Fruit fly (Drosophila melanogaster) whole organism, embryonic: ENCODE measurements around the gene Sce.

Source experiments
- B-H1 ChIP-seq: fragments of 200-800 bp; sonication (Bioruptor generic); IDR thresholded peaks from 3 replicates; pipeline ENCODE4 v1.3.6; 2022; ENCODE audit warnings: missing biosample characterization, missing genetic modification characterization
- CG11398 ChIP-seq: fragments of 200-800 bp; sonication (Bioruptor generic); optimal IDR thresholded peaks from 2 replicates; lab custom pipeline; 2016; ENCODE audit warnings: missing biosample characterization, missing genetic modification characterization
- Dek ChIP-seq: fragments of 200-800 bp; sonication (Bioruptor generic); optimal IDR thresholded peaks from 3 replicates; lab custom pipeline; 2019; ENCODE audit warnings: missing biosample characterization, mild to moderate bottlenecking, missing genetic modification characterization, moderate library complexity
- Med ChIP-seq: fragments of 200-800 bp; sonication (Bioruptor generic); peaks from one replicate; lab custom pipeline; 2016; ENCODE audit warnings: missing biosample characterization, missing genetic modification characterization, mild to moderate bottlenecking, inconsistent platforms, moderate library complexity
- Oaz ChIP-seq: fragments of 200-800 bp; sonication (Bioruptor generic); IDR thresholded peaks from 2 replicates; pipeline ENCODE4 v1.3.6; 2022; ENCODE audit warnings: missing biosample characterization, missing genetic modification characterization
- Ravus ChIP-seq: fragments of 200-800 bp; sonication (Bioruptor generic); IDR thresholded peaks from 2 replicates; pipeline ENCODE4 v1.3.6; 2022; ENCODE audit warnings: missing biosample characterization, missing genetic modification characterization
- Stat92E ChIP-seq, 3 experiments: fragments of >200 bp in 2 of 3; fragments of 200-800 bp in 1 of 3; sonication (Bioruptor generic) in 1 of 3; optimal IDR thresholded peaks; 2 replicates each; lab custom pipeline; 2017 to 2019; ENCODE audit warnings: missing biosample characterization in 3 of 3, missing genetic modification characterization in 3 of 3, mild to moderate bottlenecking in 1 of 3, moderate library complexity in 1 of 3
- esg ChIP-seq: fragments of 200-800 bp; sonication (Bioruptor generic); conservative IDR thresholded peaks from 2 replicates; pipeline ENCODE4 v1.3.6; 2022; ENCODE audit warnings: missing biosample characterization, missing genetic modification characterization
- gro ChIP-seq: fragments of 200-800 bp; sonication (Bioruptor generic); optimal IDR thresholded peaks from 2 replicates; lab custom pipeline; 2016; ENCODE audit warnings: missing biosample characterization, missing genetic modification characterization
- lola ChIP-seq, 3 experiments: fragments of >200 bp in 2 of 3; fragments of 200-800 bp in 1 of 3; sonication (Bioruptor generic) in 1 of 3; optimal IDR thresholded peaks; 2 replicates each; lab custom pipeline; 2017 to 2019; ENCODE audit warnings: missing biosample characterization in 3 of 3, missing genetic modification characterization in 3 of 3, mild to moderate bottlenecking in 1 of 3, moderate library complexity in 1 of 3
- pan ChIP-seq, 4 experiments: fragments of >200 bp in 3 of 4; fragments of 200-800 bp in 1 of 4; sonication (Bioruptor generic) in 1 of 4; optimal IDR thresholded peaks in 3 of 4; IDR thresholded peaks in 1 of 4; 2 replicates each; pipeline versions ENCODE4 v1.3.6 to Lab custom; 2017 to 2022; ENCODE audit warnings: missing biosample characterization in 2 of 4, missing genetic modification characterization in 2 of 4, mixed read lengths in 1 of 4
- repo ChIP-seq: fragments of 200-800 bp; sonication (Bioruptor generic); optimal IDR thresholded peaks from 2 replicates; lab custom pipeline; 2016; ENCODE audit warnings: missing biosample characterization, missing genetic modification characterization
- sens ChIP-seq: fragments of 200-800 bp; sonication (Bioruptor generic); peaks from one replicate; lab custom pipeline; 2016; ENCODE audit warnings: missing biosample characterization, missing genetic modification characterization

dm6 chr3R:27677174-27677726 is 4.6 kb downstream of the Sce start, which contains the start of gene Hsdl2:
- TF ChIP-seq Dek (tag; lab: Kevin White, UChicago) (peak; percentile 11), esg (no peak), gro (no peak), B-H1 (GFP tag; lab: Robert Waterston, UW) (no peak), Stat92E (GFP tag; optimal IDR thresholded peaks at IDR 0.05; lab: Kevin White, UChicago) (no peak), lola (GFP tag; optimal IDR thresholded peaks at IDR 0.05; lab: Kevin White, UChicago) (no peak), sens (GFP tag; lab: Kevin White, UChicago) (peak; percentile 91), Med (GFP tag; lab: Kevin White, UChicago) (peak; percentile 86), Ravus (GFP tag; lab: Robert Waterston, UW) (no peak), repo (GFP tag; lab: Kevin White, UChicago) (no peak), pan (optimal IDR thresholded peaks at IDR 0.05; lab: Kevin White, UChicago) (no peak), pan (GFP tag; optimal IDR thresholded peaks at IDR 0.05 in 1 of 2, IDR thresholded peaks at IDR 0.05 in 1 of 2) (peak in 1 of 2 experiments; percentile 54), CG11398 (GFP tag; lab: Kevin White, UChicago) (no peak), Oaz (no peak)
